Worm (Caenorhabditis elegans) whole organism, late embryonic: ENCODE measurements around the gene lpd-7.

Experiments used
- ahr-1 ChIP-seq: sonication (generic microtip); optimal IDR thresholded peaks from 2 replicates; lab custom pipeline; 2016; ENCODE audit warnings: missing genetic modification characterization, missing compliant biosample characterization
- nhr-232 ChIP-seq: sonication (generic microtip); optimal IDR thresholded peaks from 2 replicates; lab custom pipeline; 2016; ENCODE audit warnings: missing genetic modification characterization, missing compliant biosample characterization
- odd-2 ChIP-seq: sonication (generic microtip); optimal IDR thresholded peaks from 2 replicates; lab custom pipeline; 2017; ENCODE audit warnings: antibody characterized with exemption, mild to moderate bottlenecking, missing genetic modification characterization, missing compliant biosample characterization
- ref-2 ChIP-seq: sonication (generic microtip); optimal IDR thresholded peaks from 2 replicates; lab custom pipeline; 2016; ENCODE audit warnings: missing genetic modification characterization, missing compliant biosample characterization
- unc-42 ChIP-seq: sonication (generic microtip); optimal IDR thresholded peaks from 2 replicates; lab custom pipeline; 2016; ENCODE audit warnings: missing genotype, missing genetic modification characterization, missing compliant biosample characterization
- zip-5 ChIP-seq: sonication (generic microtip); optimal IDR thresholded peaks from 2 replicates; lab custom pipeline; 2016; ENCODE audit warnings: missing genetic modification characterization, missing compliant biosample characterization

ce11 chrIII:7542037-7542436 lies 31.1 kb upstream of the lpd-7 start:
- no peak for TF ChIP-seq zip-5 (tag; lab: Kevin White, UChicago)
- TF ChIP-seq ref-2 (tag; lab: Kevin White, UChicago), result no peak
- no peak for TF ChIP-seq ahr-1 (tag; lab: Kevin White, UChicago)
- TF ChIP-seq odd-2 (tag; lab: Kevin White, UChicago), result no peak
- TF ChIP-seq nhr-232 (tag; lab: Kevin White, UChicago), result no peak
- no peak for TF ChIP-seq unc-42 (tag; lab: Kevin White, UChicago)
